Fruit fly (Drosophila melanogaster): ENCODE data around the gene CG43880.

Gene CG43880

DNA sequence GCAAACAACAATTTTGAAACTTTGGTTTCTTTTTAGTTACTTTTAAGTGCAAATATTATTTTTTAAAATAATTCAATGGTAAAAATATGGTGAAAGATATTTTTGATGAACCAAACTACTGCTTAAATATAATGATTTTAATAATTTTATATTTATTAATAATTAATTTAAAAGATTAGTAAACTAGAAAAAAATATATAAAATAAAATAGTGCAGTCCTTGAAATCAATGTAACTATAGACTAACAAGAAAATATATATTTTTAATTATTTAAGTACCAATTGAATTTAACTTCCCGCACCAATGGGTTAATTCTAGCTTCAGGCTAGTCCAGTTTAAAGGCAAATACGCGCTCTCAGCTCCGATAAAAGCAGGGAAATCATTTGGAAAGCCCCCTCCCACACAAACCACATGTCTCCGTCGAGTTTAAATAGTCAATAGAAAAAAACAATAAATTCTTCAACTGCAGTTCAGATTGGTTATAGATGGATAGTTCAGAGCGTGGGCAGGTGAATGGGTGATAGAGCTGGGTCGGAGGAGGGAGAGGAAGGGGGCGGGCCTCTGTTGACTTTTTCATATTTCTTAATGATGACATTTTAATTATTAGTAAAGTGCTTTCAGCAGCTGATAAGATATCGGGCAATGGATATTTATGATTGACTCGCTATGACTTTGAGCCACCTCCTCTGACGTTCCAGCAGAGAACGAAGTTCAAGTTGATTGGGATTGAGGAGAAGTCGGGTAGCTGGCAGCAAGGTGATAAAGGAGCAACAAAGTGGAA is 16.0 kb upstream of the CG43880 start:
- TF ChIP-seq Hr96 (GFP tag; optimal IDR thresholded peaks at IDR 0.05) (peak; percentile 1), CG12768 (GFP tag; optimal IDR thresholded peaks at IDR 0.05) (peak; percentile 60), CG11617 (GFP tag; optimal IDR thresholded peaks at IDR 0.05) (peak; percentile 22), cic (GFP tag; optimal IDR thresholded peaks at IDR 0.05) (peak; percentile 34), Clk (GFP tag; optimal IDR thresholded peaks at IDR 0.05) (no peak)

dm6 chr3L:7960707-7961695 is 14.9 kb upstream of the CG43880 start:
- TF ChIP-seq Crg-1 (GFP tag; optimal IDR thresholded peaks at IDR 0.05) = no peak
- no peak for TF ChIP-seq ovo (GFP tag; optimal IDR thresholded peaks at IDR 0.05)
- TF ChIP-seq CG14711 (tag; optimal IDR thresholded peaks at IDR 0.05) = peak; percentile 25
- peak; percentile 22 for TF ChIP-seq CG11617 (GFP tag; optimal IDR thresholded peaks at IDR 0.05)
- TF ChIP-seq Hr96 (GFP tag; optimal IDR thresholded peaks at IDR 0.05) = no peak
- TF ChIP-seq CG12768 (GFP tag; optimal IDR thresholded peaks at IDR 0.05) = peak; percentile 62
- TF ChIP-seq CG1620 (GFP tag; optimal IDR thresholded peaks at IDR 0.05) = no peak
- TF ChIP-seq toe (GFP tag; optimal IDR thresholded peaks at IDR 0.05) = no peak
- peak; percentile 75 for TF ChIP-seq CG7045 (GFP tag; optimal IDR thresholded peaks at IDR 0.05)
- TF ChIP-seq cic (GFP tag; optimal IDR thresholded peaks at IDR 0.05) = peak; percentile 56
- TF ChIP-seq cnc (optimal IDR thresholded peaks at IDR 0.05) = no peak
- TF ChIP-seq Clk (GFP tag; optimal IDR thresholded peaks at IDR 0.05) = peak; percentile 13
- peak; percentile 22 for TF ChIP-seq pad (GFP tag; optimal IDR thresholded peaks at IDR 0.05)
- peak; percentile 78 for TF ChIP-seq kay (GFP tag; ENCODE audit: borderline replicate concordance)
- no peak for TF ChIP-seq bab1 (GFP tag; optimal IDR thresholded peaks at IDR 0.05)
- peak; percentile 8 for TF ChIP-seq tj (GFP tag; optimal IDR thresholded peaks at IDR 0.05)
- TF ChIP-seq CG5204 (GFP tag; optimal IDR thresholded peaks at IDR 0.05) = no peak
- TF ChIP-seq CG33017 (tag; optimal IDR thresholded peaks at IDR 0.05) = peak; percentile 66
- TF ChIP-seq CG7101 (tag; optimal IDR thresholded peaks at IDR 0.05) = peak; percentile 51

dm6 chr3L:7958590-7959180 is 12.6 kb upstream of the CG43880 start:
- no peak for TF ChIP-seq Crg-1 (GFP tag; optimal IDR thresholded peaks at IDR 0.05)
- TF ChIP-seq CG1620 (GFP tag; optimal IDR thresholded peaks at IDR 0.05) = no peak
- no peak for TF ChIP-seq Clk (GFP tag; optimal IDR thresholded peaks at IDR 0.05)
- TF ChIP-seq tj (GFP tag; optimal IDR thresholded peaks at IDR 0.05) = no peak
- TF ChIP-seq CG33017 (tag; optimal IDR thresholded peaks at IDR 0.05) = no peak
- TF ChIP-seq kay (GFP tag; ENCODE audit: borderline replicate concordance) = no peak
- TF ChIP-seq CG11617 (GFP tag; optimal IDR thresholded peaks at IDR 0.05) = no peak
- no peak for TF ChIP-seq Hr96 (GFP tag; optimal IDR thresholded peaks at IDR 0.05)
- no peak for TF ChIP-seq pad (GFP tag; optimal IDR thresholded peaks at IDR 0.05)

DNA sequence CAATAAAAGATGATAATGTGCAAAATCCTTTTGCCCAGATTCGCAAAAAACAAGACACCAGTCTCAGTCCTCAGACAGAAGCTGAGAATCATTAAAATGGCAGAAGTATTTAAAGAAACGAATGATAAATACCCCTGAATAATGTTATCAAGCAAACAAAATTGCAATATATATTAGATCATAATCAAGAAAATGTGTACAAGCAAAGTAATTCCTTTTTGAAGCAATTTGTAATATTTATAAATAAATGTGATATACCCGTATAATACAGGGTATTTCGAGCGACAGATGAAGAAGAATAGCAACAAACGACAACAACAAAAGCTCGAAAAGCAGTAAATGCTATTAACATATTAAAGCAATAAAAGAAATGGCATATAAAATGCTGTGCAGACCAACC is 12.0 kb upstream of the CG43880 start:
- TF ChIP-seq CG7101 (tag; optimal IDR thresholded peaks at IDR 0.05) (no peak), toe (GFP tag; optimal IDR thresholded peaks at IDR 0.05) (no peak), pad (GFP tag; optimal IDR thresholded peaks at IDR 0.05) (no peak), bab1 (GFP tag; optimal IDR thresholded peaks at IDR 0.05) (no peak), CG5204 (GFP tag; optimal IDR thresholded peaks at IDR 0.05) (no peak), cnc (optimal IDR thresholded peaks at IDR 0.05) (no peak), kay (GFP tag; ENCODE audit: borderline replicate concordance) (no peak), CG14711 (tag; optimal IDR thresholded peaks at IDR 0.05) (no peak), CG33017 (tag; optimal IDR thresholded peaks at IDR 0.05) (no peak), Crg-1 (GFP tag; optimal IDR thresholded peaks at IDR 0.05) (no peak), CG11617 (GFP tag; optimal IDR thresholded peaks at IDR 0.05) (no peak), CG7045 (GFP tag; optimal IDR thresholded peaks at IDR 0.05) (no peak)

- no peak for TF ChIP-seq CG7101 (tag; optimal IDR thresholded peaks at IDR 0.05)
- no peak for TF ChIP-seq CG5204 (GFP tag; optimal IDR thresholded peaks at IDR 0.05)
- TF ChIP-seq CG11617 (GFP tag; optimal IDR thresholded peaks at IDR 0.05) = no peak
- no peak for TF ChIP-seq kay (GFP tag; ENCODE audit: borderline replicate concordance)
- TF ChIP-seq tj (GFP tag; optimal IDR thresholded peaks at IDR 0.05) = no peak
- TF ChIP-seq Crg-1 (GFP tag; optimal IDR thresholded peaks at IDR 0.05) = no peak
- TF ChIP-seq bab1 (GFP tag; optimal IDR thresholded peaks at IDR 0.05) = no peak
- TF ChIP-seq CG7045 (GFP tag; optimal IDR thresholded peaks at IDR 0.05) = no peak
- TF ChIP-seq CG14711 (tag; optimal IDR thresholded peaks at IDR 0.05) = no peak
- TF ChIP-seq CG1620 (GFP tag; optimal IDR thresholded peaks at IDR 0.05) = no peak
- no peak for TF ChIP-seq toe (GFP tag; optimal IDR thresholded peaks at IDR 0.05)
Observed at dm6 chr3L:7956718-7957117, 10.6 kb upstream of the CG43880 start.

DNA sequence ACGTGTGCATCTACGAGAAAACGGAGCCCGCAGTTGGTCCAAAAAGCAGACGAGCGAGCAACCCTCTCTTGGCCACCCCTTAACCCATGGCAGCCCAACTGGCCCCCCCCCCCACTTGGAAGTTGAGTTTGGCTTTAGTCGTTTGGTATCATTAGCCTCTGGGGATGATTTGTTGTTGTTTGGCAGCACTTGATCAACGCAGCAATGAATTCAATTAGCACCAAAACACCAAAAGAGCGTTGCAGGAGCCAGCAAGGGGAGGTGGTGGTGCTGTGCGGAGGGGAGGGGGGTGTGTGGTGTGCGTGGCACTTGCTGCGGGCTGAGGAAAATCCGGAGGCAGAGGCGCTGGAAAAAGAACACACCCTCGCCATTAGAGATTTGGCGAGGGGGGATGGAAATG is 8.8 kb upstream of the CG43880 start:
- TF ChIP-seq CG1620 (GFP tag; optimal IDR thresholded peaks at IDR 0.05) (no peak), Mnt (GFP tag; optimal IDR thresholded peaks at IDR 0.05) (no peak), Clk (GFP tag; optimal IDR thresholded peaks at IDR 0.05) (no peak)

Measured in whole organism, adult.